Worm (Caenorhabditis elegans) whole organism, L3 larva: ENCODE data around the gene T11F9.14.

Experiments used
- fos-1 ChIP-seq: fragments of 150-350 bp; optimal IDR thresholded peaks from 2 replicates; lab custom pipeline; 2014; ENCODE audit warnings: missing biosample characterization, missing genetic modification characterization
- nhr-28 ChIP-seq: fragments of 150-350 bp; optimal IDR thresholded peaks from 2 replicates; lab custom pipeline; 2014; ENCODE audit warnings: missing biosample characterization, missing genetic modification characterization

DNA sequence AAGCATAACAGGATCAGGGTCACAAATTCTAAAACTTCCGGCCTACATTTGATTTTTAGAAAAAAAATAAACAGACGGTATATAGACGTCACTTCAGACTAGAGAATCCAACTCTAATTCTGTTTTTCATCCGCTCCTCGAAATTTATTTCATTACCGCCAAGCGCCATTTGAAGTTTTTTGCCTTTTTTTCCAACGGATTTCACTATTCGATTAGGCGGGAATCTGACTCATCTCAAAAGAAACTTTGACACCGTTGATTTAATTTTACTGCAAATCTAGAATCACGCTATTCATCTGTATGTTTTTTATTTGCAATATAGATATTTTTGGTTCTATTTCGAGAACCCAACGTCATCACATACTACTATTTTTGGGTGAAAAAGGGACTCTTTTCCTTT, 49.8 kb downstream of the T11F9.14 start:
- TF ChIP-seq fos-1 (tag; lab: Kevin White, UChicago), result no peak
- TF ChIP-seq nhr-28 (tag; lab: Kevin White, UChicago), result no peak
